Worm (Caenorhabditis elegans) whole organism, dauer: ENCODE results near the gene bcf-1.

Experiments
- unc-62 ChIP-seq: sonication (generic microtip); optimal IDR thresholded peaks from 2 replicates; lab custom pipeline; 2017; ENCODE audit warnings: missing biosample characterization, missing genetic modification reagents, missing genetic modification characterization

bcf-1 gene

ce11 chrV:6425927-6426326, 17.3 kb upstream of the bcf-1 start, which contains the start of gene T05H4.11:
T05H4.11 (minus strand) TSS chrV:6426261.
- TF ChIP-seq unc-62 (GFP tag; lab: Kevin White, UChicago), result no peak

- no peak for TF ChIP-seq unc-62 (GFP tag; lab: Kevin White, UChicago)
Measured at ce11 chrV:6424055-6424454, 15.5 kb upstream of the bcf-1 start, which contains the start of gene urb-1. urb-1 (minus strand) TSS chrV:6424155.

- no peak for TF ChIP-seq unc-62 (GFP tag; lab: Kevin White, UChicago)
Measured at ce11 chrV:6414985-6415384, 6.4 kb upstream of the bcf-1 start, which contains the start of gene cht-6. cht-6 (plus strand) TSS chrV:6414993.

DNA sequence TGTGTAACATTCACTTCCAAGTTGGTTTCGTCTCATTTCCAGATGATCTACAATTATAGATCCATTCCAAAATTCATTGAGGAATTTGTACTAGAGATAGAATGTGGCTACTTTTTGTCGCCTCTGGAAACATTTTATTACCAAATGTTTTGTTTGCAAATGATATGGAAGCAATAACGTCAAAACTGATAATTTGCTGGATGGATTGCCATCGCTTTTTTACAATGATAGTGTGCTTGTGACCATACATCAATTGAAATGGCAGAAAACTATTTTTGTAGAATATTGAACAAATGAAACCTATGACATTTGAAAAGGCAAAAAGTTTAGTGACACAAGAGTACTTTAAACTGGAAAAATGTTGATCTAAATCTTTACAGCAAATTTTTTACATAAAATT, 5.9 kb upstream of the bcf-1 start:
- TF ChIP-seq unc-62 (GFP tag; lab: Kevin White, UChicago), result no peak

DNA sequence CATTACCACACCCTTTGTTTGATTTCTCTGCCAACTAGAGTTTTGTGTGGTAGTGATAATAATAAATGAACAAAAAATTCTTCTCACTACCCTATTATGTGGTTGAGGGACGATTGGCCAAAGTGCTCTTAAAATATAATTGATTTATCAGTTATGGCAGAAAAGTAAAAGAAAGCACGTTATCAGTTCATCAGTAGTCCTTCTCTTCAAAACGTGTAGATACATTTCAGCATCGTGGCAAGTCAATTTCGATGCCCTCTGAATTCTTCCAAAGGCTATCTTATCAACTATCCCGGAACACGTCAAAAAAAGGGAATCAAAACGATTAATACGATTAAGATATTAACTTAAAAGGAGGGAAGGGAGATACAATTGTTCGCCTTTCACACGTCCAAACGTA, 4.5 kb upstream of the bcf-1 start:
- TF ChIP-seq unc-62 (GFP tag; lab: Kevin White, UChicago), result no peak

DNA sequence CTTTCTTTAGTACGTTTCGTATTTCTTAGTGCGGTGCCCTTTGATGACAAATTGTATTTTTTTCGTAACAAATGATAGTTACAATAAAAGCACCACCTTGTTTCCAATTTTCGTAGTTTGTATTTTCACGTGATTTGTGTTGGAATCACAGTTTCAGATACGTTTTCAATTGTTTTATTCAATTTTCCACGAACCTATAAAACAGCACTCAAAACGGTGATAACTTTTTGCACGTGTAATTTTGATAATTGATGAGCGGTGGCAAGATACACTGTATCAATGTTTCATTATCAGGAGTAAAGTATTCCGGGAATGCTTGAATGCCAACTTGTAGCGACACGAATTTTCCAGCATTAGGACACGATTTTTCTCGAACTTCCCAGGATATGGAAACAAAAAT, 2.6 kb upstream of the bcf-1 start:
- no peak for TF ChIP-seq unc-62 (GFP tag; lab: Kevin White, UChicago)

DNA sequence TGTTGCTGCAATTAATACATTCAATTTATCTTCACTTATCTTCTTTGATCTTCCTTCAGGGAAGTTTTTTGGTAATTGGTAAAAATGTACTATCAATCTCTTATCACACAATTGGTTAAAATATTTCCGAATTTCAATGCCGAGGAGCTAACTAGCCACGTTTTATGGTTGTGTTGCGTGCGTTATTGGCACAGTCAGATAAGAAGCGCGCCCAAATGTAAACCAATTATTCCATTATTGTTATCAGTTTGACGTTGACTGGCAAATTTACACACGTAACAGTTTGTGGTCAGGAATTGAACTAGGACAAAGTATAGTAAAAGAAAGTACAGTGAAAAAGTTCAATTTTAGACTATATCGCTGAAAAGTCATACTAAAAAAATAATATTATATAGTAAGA, 996 bp downstream of the bcf-1 start:
- no peak for TF ChIP-seq unc-62 (GFP tag; lab: Kevin White, UChicago)

ce11 chrV:6400950-6401551, 7.5 kb downstream of the bcf-1 start:
- TF ChIP-seq unc-62 (GFP tag; lab: Kevin White, UChicago), result no peak

- no peak for TF ChIP-seq unc-62 (GFP tag; lab: Kevin White, UChicago)
Measured at ce11 chrV:6400528-6400927, 8.1 kb downstream of the bcf-1 start.

DNA sequence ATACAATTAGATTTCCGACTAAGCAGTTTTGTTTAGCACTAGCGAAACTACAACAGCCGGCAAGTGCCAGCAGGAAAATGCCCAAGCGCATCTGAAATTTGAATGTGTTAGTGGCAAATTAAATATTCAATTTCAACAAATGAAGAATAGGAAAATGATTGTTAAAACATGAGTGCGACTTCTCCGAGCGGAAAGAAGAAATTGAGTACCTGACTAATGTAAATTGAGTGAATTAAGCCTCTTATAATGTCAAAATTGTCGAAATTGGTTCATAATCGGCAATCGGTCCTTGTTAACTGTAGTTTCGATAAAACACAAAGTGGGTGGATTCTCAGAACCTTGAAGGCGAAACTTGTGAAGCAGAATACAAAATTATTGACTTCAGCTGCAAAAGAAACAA, 8.8 kb downstream of the bcf-1 start, which contains the start of gene gfi-1:
Gene gfi-1 (minus strand): TSS at position 101 of the 400 bp plus-strand sequence.
- TF ChIP-seq unc-62 (GFP tag; lab: Kevin White, UChicago), result no peak

DNA sequence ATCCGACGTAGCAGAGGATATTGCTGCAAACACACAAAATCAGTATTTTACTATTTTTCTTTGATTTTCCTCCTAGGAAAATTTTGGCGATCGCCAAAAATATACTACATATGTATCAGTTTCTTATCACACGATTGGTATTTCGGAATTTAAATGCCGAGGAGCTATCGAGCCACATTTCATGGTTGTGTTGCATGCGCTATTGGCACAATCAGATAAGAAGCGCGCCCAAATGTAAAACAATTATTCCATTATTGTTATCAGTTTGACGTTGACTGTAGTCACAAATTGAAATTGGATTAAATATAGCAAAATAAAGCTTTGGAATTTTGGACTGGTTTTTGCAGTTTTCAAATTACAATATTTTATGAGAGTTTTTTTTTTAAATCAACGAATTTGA, 9.7 kb downstream of the bcf-1 start:
- TF ChIP-seq unc-62 (GFP tag; lab: Kevin White, UChicago), result no peak

DNA sequence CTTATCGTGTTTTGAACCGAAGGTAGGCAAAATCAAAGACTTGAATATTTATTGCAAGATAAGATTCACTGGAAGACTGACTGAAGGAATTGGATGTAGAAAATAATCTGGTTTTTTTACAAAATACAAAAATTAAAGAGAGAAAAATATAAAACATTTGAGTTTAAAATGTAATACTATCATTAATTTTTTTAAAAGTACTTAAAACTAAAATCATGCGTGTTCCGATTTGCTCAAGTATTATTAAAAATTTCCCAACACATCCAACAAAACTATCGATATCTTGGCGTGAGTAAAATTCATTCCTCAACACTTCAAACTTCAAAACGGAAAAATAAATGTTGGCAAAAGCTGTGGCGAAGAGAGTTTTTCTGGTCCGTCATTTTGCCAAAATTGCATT, 18.4 kb downstream of the bcf-1 start, which contains the start of gene F57F4.1:
Gene F57F4.1 (plus strand): TSS at position 301 of the 400 bp plus-strand sequence.
- TF ChIP-seq unc-62 (GFP tag; lab: Kevin White, UChicago), result no peak

DNA sequence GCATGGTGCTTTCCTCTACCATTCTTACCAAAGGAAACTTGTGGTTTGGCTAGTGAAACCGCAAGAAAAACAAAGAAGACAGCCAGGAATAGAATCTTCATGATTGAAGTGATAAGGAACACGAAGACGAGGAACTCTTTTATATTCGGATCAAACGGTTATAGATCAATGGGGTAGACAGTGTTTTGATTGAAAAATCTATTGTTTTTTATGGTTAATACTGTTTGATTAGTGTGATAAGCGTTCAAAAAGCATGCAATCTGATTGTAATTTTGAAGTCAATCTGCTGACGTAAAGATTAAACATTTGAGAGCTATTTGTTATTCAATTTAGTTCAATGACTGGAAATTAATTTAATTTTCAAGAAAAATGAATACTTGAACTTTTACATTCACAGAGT, 18.9 kb downstream of the bcf-1 start, which contains the start of gene F57F4.2:
Gene F57F4.2 (minus strand): TSS at position 101 of the 400 bp plus-strand sequence.
- no peak for TF ChIP-seq unc-62 (GFP tag; lab: Kevin White, UChicago)

- TF ChIP-seq unc-62 (GFP tag; lab: Kevin White, UChicago), result no peak
Measured at ce11 chrV:6385677-6386276, 22.8 kb downstream of the bcf-1 start.

- TF ChIP-seq unc-62 (GFP tag; lab: Kevin White, UChicago), result no peak
Measured at ce11 chrV:6374844-6375243, 33.7 kb downstream of the bcf-1 start, which contains the start of gene F13H6.5. F13H6.5 (minus strand) TSS chrV:6374944.

DNA sequence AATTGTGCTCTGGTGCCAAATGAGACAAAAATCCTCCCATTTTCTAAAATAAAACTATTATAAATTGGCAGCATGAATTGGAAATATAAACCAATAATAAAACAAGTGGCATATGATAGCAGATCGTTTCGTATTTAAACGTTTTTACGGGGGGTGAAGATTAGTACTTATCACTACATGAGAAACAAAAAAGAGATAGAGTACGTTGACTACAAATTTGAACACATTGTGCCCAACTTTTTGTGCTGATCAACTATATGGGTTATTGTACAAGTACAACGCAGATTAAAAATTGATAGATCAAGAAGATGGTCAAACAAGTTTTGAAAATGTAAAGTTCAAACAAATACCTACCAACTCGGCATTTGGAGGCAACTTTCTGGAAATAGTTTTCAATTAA, 40.1 kb downstream of the bcf-1 start:
- TF ChIP-seq unc-62 (GFP tag; lab: Kevin White, UChicago), result no peak

DNA sequence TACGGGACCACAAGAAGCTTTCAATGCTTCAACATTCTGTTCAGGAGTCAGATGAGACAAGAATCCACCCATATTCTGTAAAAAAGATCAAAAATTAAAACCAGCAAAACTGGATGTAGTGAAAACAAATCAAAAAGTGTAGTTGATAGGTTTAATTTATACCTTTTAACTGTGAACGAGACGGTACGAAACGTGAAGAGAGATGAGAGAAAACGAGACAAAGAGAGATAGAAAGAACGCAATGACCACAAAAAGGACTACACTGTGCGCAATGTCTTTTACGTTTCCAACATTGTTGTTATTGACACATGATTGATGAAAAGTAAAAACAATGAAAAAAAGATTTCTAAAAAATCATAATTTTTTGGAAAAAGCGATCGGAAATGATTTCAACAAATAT, 43.0 kb downstream of the bcf-1 start, which contains the start of gene cest-33:
Gene cest-33 (minus strand): TSS at position 75 of the 400 bp plus-strand sequence.
- no peak for TF ChIP-seq unc-62 (GFP tag; lab: Kevin White, UChicago)
